Fruit fly (Drosophila melanogaster): ENCODE results near the gene Mdh1.

Mdh1 gene

dm6 chr2L:10386208-10386805 is 9.8 kb downstream of the Mdh1 start, which contains the start of the genes Cdk1 and mRpS7 (continued):
- TF ChIP-seq lz (GFP tag; optimal IDR thresholded peaks at IDR 0.05) (peak; percentile 61), CG16779 (tag; optimal IDR thresholded peaks at IDR 0.05) (no peak), CG3919 (GFP tag; optimal IDR thresholded peaks at IDR 0.05) (no peak), dsx (GFP tag; optimal IDR thresholded peaks at IDR 0.05; ENCODE audit: poor library complexity, severe bottlenecking) (peak; percentile 57), esn (GFP tag; optimal IDR thresholded peaks at IDR 0.05) (peak; percentile 77), Eip75B (GFP tag; optimal IDR thresholded peaks at IDR 0.05) (peak; percentile 69), Met (GFP tag; optimal IDR thresholded peaks at IDR 0.05) (peak; percentile 72), CG31627 (GFP tag; optimal IDR thresholded peaks at IDR 0.05) (peak; percentile 74), CG8119 (GFP tag; IDR thresholded peaks at IDR 0.05) (peak; percentile 79; the same call in 2 of the 3 replicates), Smox (GFP tag; optimal IDR thresholded peaks at IDR 0.05) (peak; percentile 74), salr (GFP tag; optimal IDR thresholded peaks at IDR 0.05) (peak in 1 of 2 experiments; percentile 69), CG8319 (GFP tag; optimal IDR thresholded peaks at IDR 0.05) (no peak), Hr39 (GFP tag; optimal IDR thresholded peaks at IDR 0.05) (peak; percentile 71), Eip78C (GFP tag) (peak; percentile 91), Hr38 (GFP tag; optimal IDR thresholded peaks at IDR 0.05) (no peak), CG1621 (tag; optimal IDR thresholded peaks at IDR 0.05) (no peak), CG32006 (GFP tag; optimal IDR thresholded peaks at IDR 0.05) (no peak), spab (GFP tag; optimal IDR thresholded peaks at IDR 0.05) (no peak), CG6792 (GFP tag; optimal IDR thresholded peaks at IDR 0.05) (peak; percentile 53), Eip93F (GFP tag; optimal IDR thresholded peaks at IDR 0.05) (no peak), eg (GFP tag; IDR thresholded peaks at IDR 0.05) (no peak; the same call in 1 of the 3 replicates), CG3032 (tag; optimal IDR thresholded peaks at IDR 0.05) (peak; percentile 71), Lpt (GFP tag; optimal IDR thresholded peaks at IDR 0.05) (peak; percentile 48), CG34406 (GFP tag; optimal IDR thresholded peaks at IDR 0.05) (peak; percentile 55), Blimp-1 (GFP tag; optimal IDR thresholded peaks at IDR 0.05) (no peak), CG6276 (GFP tag; optimal IDR thresholded peaks at IDR 0.05) (no peak), ss (GFP tag; optimal IDR thresholded peaks at IDR 0.05) (peak in 1 of 2 experiments; percentile 68), CG6163 (GFP tag; IDR thresholded peaks at IDR 0.05) (no peak), CG9139 (GFP tag; optimal IDR thresholded peaks at IDR 0.05) (no peak), CG10631 (GFP tag; optimal IDR thresholded peaks at IDR 0.05) (peak; percentile 72), CG8632 (GFP tag; optimal IDR thresholded peaks at IDR 0.05) (peak; percentile 51), achi (GFP tag; optimal IDR thresholded peaks at IDR 0.05) (peak; percentile 63), pdm3 (GFP tag; optimal IDR thresholded peaks at IDR 0.05) (peak; percentile 78)

dm6 chr2L:10381890-10382450 is 14.2 kb downstream of the Mdh1 start, which contains the start of gene CG5096:
TSS of gene CG5096 (plus strand) at chr2L:10382263.
- TF ChIP-seq lz (GFP tag; optimal IDR thresholded peaks at IDR 0.05) (peak; percentile 66), CG8319 (GFP tag; optimal IDR thresholded peaks at IDR 0.05) (peak; percentile 36), Ets21C (GFP tag; optimal IDR thresholded peaks at IDR 0.05) (peak; percentile 37), Sox14 (GFP tag; optimal IDR thresholded peaks at IDR 0.05) (peak; percentile 63), Eip78C (GFP tag) (peak; percentile 92), acj6 (GFP tag; optimal IDR thresholded peaks at IDR 0.05) (peak; percentile 60), achi (GFP tag; optimal IDR thresholded peaks at IDR 0.05) (no peak), CG6792 (GFP tag; optimal IDR thresholded peaks at IDR 0.05) (peak; percentile 69), topi (GFP tag; optimal IDR thresholded peaks at IDR 0.05) (peak; percentile 76), CG15336 (GFP tag; IDR thresholded peaks at IDR 0.05) (peak; percentile 67), CG3032 (tag; optimal IDR thresholded peaks at IDR 0.05) (peak; percentile 39), spab (GFP tag; optimal IDR thresholded peaks at IDR 0.05) (no peak), CG31627 (GFP tag; optimal IDR thresholded peaks at IDR 0.05) (peak; percentile 59), CG8632 (GFP tag; optimal IDR thresholded peaks at IDR 0.05) (peak; percentile 69), CG34406 (GFP tag; optimal IDR thresholded peaks at IDR 0.05) (peak; percentile 73), CG10631 (GFP tag; optimal IDR thresholded peaks at IDR 0.05) (peak; percentile 43), Blimp-1 (GFP tag; optimal IDR thresholded peaks at IDR 0.05) (no peak), esn (GFP tag; optimal IDR thresholded peaks at IDR 0.05) (peak; percentile 81), Eip75B (GFP tag; optimal IDR thresholded peaks at IDR 0.05) (peak; percentile 72), fd85E (GFP tag; optimal IDR thresholded peaks at IDR 0.05) (no peak), Gug (GFP tag; IDR thresholded peaks at IDR 0.05) (no peak; the same call in 1 of the 2 replicates), Ets96B (tag; optimal IDR thresholded peaks at IDR 0.05) (peak; percentile 62), Hr4 (GFP tag; optimal IDR thresholded peaks at IDR 0.05) (peak; percentile 54), Met (GFP tag; optimal IDR thresholded peaks at IDR 0.05) (peak; percentile 80), CG10669 (GFP tag; optimal IDR thresholded peaks at IDR 0.05) (peak; percentile 51), CG11902 (GFP tag; optimal IDR thresholded peaks at IDR 0.05) (peak; percentile 14), cyc (GFP tag; optimal IDR thresholded peaks at IDR 0.05) (peak; percentile 64), Eip93F (GFP tag; optimal IDR thresholded peaks at IDR 0.05) (peak; percentile 81), CG11762 (GFP tag; optimal IDR thresholded peaks at IDR 0.05; ENCODE audit: insufficient read depth) (peak; percentile 34), OdsH (GFP tag; optimal IDR thresholded peaks at IDR 0.05) (peak; percentile 55)
